Fruit fly (Drosophila melanogaster) whole organism, adult: ENCODE results near the gene REPTOR.

ENCODE experiments used
- CG11617 ChIP-seq: fragments of 200-800 bp; sonication (Bioruptor generic); optimal IDR thresholded peaks from 2 replicates; lab custom pipeline; 2017; ENCODE audit warnings: mild to moderate bottlenecking, missing biosample characterization, missing genetic modification reagents, missing genetic modification characterization
- CG33017 ChIP-seq: fragments of 200-800 bp; sonication (Bioruptor generic); optimal IDR thresholded peaks from 2 replicates; lab custom pipeline; 2018; ENCODE audit warnings: missing biosample characterization, mild to moderate bottlenecking, missing genetic modification characterization, moderate library complexity
- CG5204 ChIP-seq: fragments of 200-800 bp; sonication (Bioruptor generic); optimal IDR thresholded peaks from 2 replicates; lab custom pipeline; 2016; ENCODE audit warnings: missing biosample characterization, missing genetic modification characterization
- CG7045 ChIP-seq: fragments of 200-800 bp; sonication (Bioruptor generic); optimal IDR thresholded peaks from 2 replicates; lab custom pipeline; 2017; ENCODE audit warnings: missing biosample characterization, mild to moderate bottlenecking, missing genetic modification characterization
- Clk ChIP-seq: fragments of 200-800 bp; sonication (Bioruptor generic); optimal IDR thresholded peaks from 2 replicates; lab custom pipeline; 2017; ENCODE audit warnings: missing biosample characterization, missing genetic modification characterization
- Hr96 ChIP-seq: fragments of 200-800 bp; sonication (Bioruptor generic); optimal IDR thresholded peaks from 2 replicates; lab custom pipeline; 2016; ENCODE audit warnings: missing biosample characterization, missing genetic modification characterization
- Mnt ChIP-seq: fragments of 200-800 bp; sonication (Bioruptor generic); optimal IDR thresholded peaks from 2 replicates; lab custom pipeline; 2016; ENCODE audit warnings: missing biosample characterization, mild to moderate bottlenecking, missing genetic modification characterization
- cic ChIP-seq: fragments of 200-800 bp; sonication (Bioruptor generic); optimal IDR thresholded peaks from 2 replicates; lab custom pipeline; 2017; ENCODE audit warnings: missing biosample characterization, mild to moderate bottlenecking, missing genetic modification characterization, moderate library complexity
- toe ChIP-seq: fragments of 200-800 bp; sonication (Bioruptor generic); optimal IDR thresholded peaks from 2 replicates; lab custom pipeline; 2016; ENCODE audit warnings: missing biosample characterization, missing genetic modification characterization

DNA sequence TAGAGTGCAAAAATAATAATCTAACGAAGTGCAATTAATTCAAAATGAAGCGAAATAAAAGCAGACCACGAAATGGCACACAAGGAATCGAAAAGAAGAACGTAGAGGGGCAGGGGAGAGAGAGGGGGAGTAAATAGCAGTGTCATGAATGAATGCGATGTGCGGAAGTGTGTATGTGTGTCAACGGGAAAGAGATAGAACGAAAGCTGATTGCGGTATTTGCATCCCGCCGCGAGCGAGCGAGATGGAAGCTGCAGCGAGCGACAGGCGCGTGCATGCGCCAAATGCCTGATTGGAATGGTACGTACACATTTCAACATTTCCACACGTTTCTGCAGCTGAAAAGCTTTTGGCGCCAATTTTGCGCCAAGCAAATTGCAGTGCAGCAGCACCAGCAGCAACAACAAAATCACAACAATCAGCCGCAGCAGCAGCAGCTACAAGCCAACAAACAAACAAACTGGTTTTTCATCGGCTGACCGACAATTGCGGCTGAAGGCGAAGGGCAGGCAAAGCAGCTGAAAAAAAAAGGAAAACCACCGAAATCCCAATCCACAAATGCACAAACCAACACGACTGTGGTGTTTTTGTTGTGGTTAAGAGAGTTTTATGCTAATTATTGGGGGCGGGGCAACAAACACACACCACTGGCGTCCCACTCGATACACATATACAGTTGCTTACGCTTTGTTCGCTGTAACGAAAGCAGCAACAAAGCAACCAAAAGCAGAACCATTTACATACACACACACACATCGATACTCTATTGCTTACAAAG is 584 bp downstream of the REPTOR start:
- TF ChIP-seq CG5204 (GFP tag; lab: Kevin White, UChicago) (no peak), Clk (GFP tag; lab: Kevin White, UChicago) (peak; percentile 6), Hr96 (no peak), CG7045 (no peak), toe (GFP tag; lab: Kevin White, UChicago) (no peak), CG11617 (GFP tag; lab: Kevin White, UChicago) (no peak), cic (peak; percentile 100), Mnt (peak; percentile 77), CG33017 (tag; lab: Kevin White, UChicago) (peak; percentile 8)
